ENCODE assay signal across 2 fruit fly cellular contexts in genomic region chr3R:5020287-5020686, dm6.
TF ChIP-seq lines count a peak whose summit lies in the region.

No protein-coding gene starts in this region.

- no peak for TF ChIP-seq CTCF in whole organism, embryonic (GFP tag; optimal IDR thresholded peaks at IDR 0.05; lab: Kevin White, UChicago)

TF ChIP-seq in whole organism, embryonic, 481 proteins besides CTCF, POLR2A, EP300 and RAD21:
- no peak for TF ChIP-seq CG11504 (tag; optimal IDR thresholded peaks at IDR 0.05; lab: Kevin White, UChicago)
- no peak for TF ChIP-seq CG9437 (GFP tag; optimal IDR thresholded peaks at IDR 0.05; lab: Kevin White, UChicago)
- TF ChIP-seq jumu (GFP tag; optimal IDR thresholded peaks at IDR 0.05; lab: Kevin White, UChicago): no peak
- TF ChIP-seq zf30C (GFP tag; optimal IDR thresholded peaks at IDR 0.05; lab: Kevin White, UChicago): no peak
- TF ChIP-seq sqz (GFP tag; optimal IDR thresholded peaks at IDR 0.05; lab: Kevin White, UChicago): no peak
- peak; percentile 97 for TF ChIP-seq sr (GFP tag; IDR thresholded peaks at IDR 0.05; lab: Robert Waterston, UW)
- peak; percentile 51 for TF ChIP-seq cad (GFP tag; optimal IDR thresholded peaks at IDR 0.05; lab: Kevin White, UChicago)
- TF ChIP-seq lola (GFP tag; optimal IDR thresholded peaks at IDR 0.05; lab: Kevin White, UChicago): no peak
- no peak for TF ChIP-seq CG12071 (GFP tag; optimal IDR thresholded peaks at IDR 0.05; lab: Kevin White, UChicago)
- TF ChIP-seq sim (GFP tag; IDR thresholded peaks at IDR 0.05; lab: Robert Waterston, UW): no peak
- no peak for TF ChIP-seq CG11723 (GFP tag; optimal IDR thresholded peaks at IDR 0.05; lab: Kevin White, UChicago)
- no peak for TF ChIP-seq CG14667 (GFP tag; IDR thresholded peaks at IDR 0.05; lab: Robert Waterston, UW)
- TF ChIP-seq CG12769 (tag; optimal IDR thresholded peaks at IDR 0.05; lab: Kevin White, UChicago): peak; percentile 22
- no peak for TF ChIP-seq zfh2 (GFP tag; optimal IDR thresholded peaks at IDR 0.05; lab: Kevin White, UChicago)
- no peak for TF ChIP-seq Nf-YB (GFP tag; optimal IDR thresholded peaks at IDR 0.05; lab: Kevin White, UChicago)
- no peak for TF ChIP-seq Scr (GFP tag; IDR thresholded peaks at IDR 0.05; lab: Robert Waterston, UW; ENCODE audit: partially characterized antibody)
- TF ChIP-seq danr (GFP tag; IDR thresholded peaks at IDR 0.05; lab: Robert Waterston, UW): no peak
- no peak for TF ChIP-seq CG30431 (GFP tag; optimal IDR thresholded peaks at IDR 0.05; lab: Kevin White, UChicago)
- no peak for TF ChIP-seq esg (GFP tag; conservative IDR thresholded peaks at IDR 0.05; lab: Robert Waterston, UW)

TF ChIP-seq in whole organism, wandering third instar larva, 38 proteins besides CTCF, POLR2A, EP300 and RAD21:
- no peak for TF ChIP-seq Jra (GFP tag; optimal IDR thresholded peaks at IDR 0.05; lab: Kevin White, UChicago)
- TF ChIP-seq Dfd (GFP tag; optimal IDR thresholded peaks at IDR 0.05; lab: Kevin White, UChicago): peak; percentile 73

Comparison
In these comparisons a context has a peak if more than half of its experiments do, and no peak if none do; other contexts are left out.
1. Of the 10 proteins assayed by ChIP-seq in both whole organism, embryonic and whole organism, wandering third instar larva: peak only in whole organism, embryonic: none; only in whole organism, wandering third instar larva: Dfd; in both: none; in neither: 9.